Worm (Caenorhabditis elegans): Measurements from ENCODE around the gene pitr-6.
A peak's percentile ranks its signal among the peaks of the same experiment; 100 is the strongest.

pitr-6 gene

ce11 chrII:12460602-12461453, 15.7 kb downstream of the pitr-6 start, which contains the start of gene tag-280:
Gene tag-280, plus strand, starts transcription at chrII:12460652.
- TF ChIP-seq hlh-30 (tag; optimal IDR thresholded peaks at IDR 0.05; ENCODE audit: insufficient read depth), result no peak
- TF ChIP-seq ceh-48 (tag; optimal IDR thresholded peaks at IDR 0.05), result no peak
- no peak for TF ChIP-seq ceh-34 (tag; optimal IDR thresholded peaks at IDR 0.05)

- TF ChIP-seq hlh-30 (tag; optimal IDR thresholded peaks at IDR 0.05; ENCODE audit: insufficient read depth), result no peak
- no peak for TF ChIP-seq dmd-4 (tag; optimal IDR thresholded peaks at IDR 0.05; ENCODE audit: borderline replicate concordance)
- no peak for TF ChIP-seq eyg-1 (tag; optimal IDR thresholded peaks at IDR 0.05)
- no peak for TF ChIP-seq ceh-14 (tag; optimal IDR thresholded peaks at IDR 0.05)
- no peak for TF ChIP-seq unc-42 (tag; optimal IDR thresholded peaks at IDR 0.05)
- TF ChIP-seq elt-2 (tag; optimal IDR thresholded peaks at IDR 0.05), result no peak
- TF ChIP-seq K09A11.1 (tag; optimal IDR thresholded peaks at IDR 0.05; ENCODE audit: insufficient read depth), result no peak
- no peak for TF ChIP-seq T23F11.4 (GFP tag; optimal IDR thresholded peaks at IDR 0.05)
- no peak for TF ChIP-seq fkh-10 (GFP tag; optimal IDR thresholded peaks at IDR 0.05)
- no peak for TF ChIP-seq ceh-30 (tag; optimal IDR thresholded peaks at IDR 0.05)
Observed at ce11 chrII:12462244-12462643, 17.1 kb downstream of the pitr-6 start, which contains the start of gene F15A4.2. Gene F15A4.2, plus strand, starts transcription at chrII:12462544.

ce11 chrII:12465557-12465956, 20.4 kb downstream of the pitr-6 start, which contains the start of gene sre-37:
Gene sre-37, plus strand, starts transcription at chrII:12465857.
- no peak for TF ChIP-seq ets-4 (tag; optimal IDR thresholded peaks at IDR 0.05)
- TF ChIP-seq ceh-24 (tag; optimal IDR thresholded peaks at IDR 0.05), result no peak
- TF ChIP-seq madf-2 (tag; optimal IDR thresholded peaks at IDR 0.05), result no peak
- no peak for TF ChIP-seq gmeb-2 (tag; optimal IDR thresholded peaks at IDR 0.05)
- TF ChIP-seq npax-4 (tag; optimal IDR thresholded peaks at IDR 0.05), result no peak
- TF ChIP-seq ceh-48 (tag; optimal IDR thresholded peaks at IDR 0.05), result no peak
- TF ChIP-seq rnt-1 (tag; optimal IDR thresholded peaks at IDR 0.05), result no peak
- no peak for TF ChIP-seq mec-3 (tag; optimal IDR thresholded peaks at IDR 0.05; ENCODE audit: borderline replicate concordance)
- no peak for TF ChIP-seq fax-1 (tag; optimal IDR thresholded peaks at IDR 0.05)
- no peak for TF ChIP-seq syd-9 (tag; optimal IDR thresholded peaks at IDR 0.05)

DNA sequence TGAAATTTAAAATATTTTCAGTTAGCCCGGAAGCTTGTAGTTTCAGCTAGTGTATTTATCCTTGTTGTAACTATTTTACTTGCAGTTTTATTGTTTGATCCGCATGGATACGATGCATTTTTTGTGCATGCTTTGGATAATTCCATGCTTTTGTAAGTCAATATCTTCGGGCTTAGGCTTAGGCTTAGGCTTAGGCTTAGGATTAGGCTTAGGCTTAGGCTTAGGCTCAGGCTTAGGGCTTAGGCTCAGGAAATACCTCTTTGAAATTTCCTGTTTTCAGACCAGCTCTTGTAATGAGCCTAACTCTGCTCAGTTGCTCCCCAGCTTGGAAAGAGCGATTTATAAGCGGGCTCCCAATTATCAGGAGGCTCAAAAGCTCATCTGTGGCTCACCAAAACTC, 21.9 kb downstream of the pitr-6 start, which contains the start of gene srg-16:
Gene srg-16 (plus strand): TSS at position 87 of the 400 bp plus-strand sequence.
- TF ChIP-seq ref-2 (tag; optimal IDR thresholded peaks at IDR 0.05) (no peak), dve-1 (tag; optimal IDR thresholded peaks at IDR 0.05) (peak; percentile 55), ceh-31 (tag; optimal IDR thresholded peaks at IDR 0.05) (no peak)

DNA sequence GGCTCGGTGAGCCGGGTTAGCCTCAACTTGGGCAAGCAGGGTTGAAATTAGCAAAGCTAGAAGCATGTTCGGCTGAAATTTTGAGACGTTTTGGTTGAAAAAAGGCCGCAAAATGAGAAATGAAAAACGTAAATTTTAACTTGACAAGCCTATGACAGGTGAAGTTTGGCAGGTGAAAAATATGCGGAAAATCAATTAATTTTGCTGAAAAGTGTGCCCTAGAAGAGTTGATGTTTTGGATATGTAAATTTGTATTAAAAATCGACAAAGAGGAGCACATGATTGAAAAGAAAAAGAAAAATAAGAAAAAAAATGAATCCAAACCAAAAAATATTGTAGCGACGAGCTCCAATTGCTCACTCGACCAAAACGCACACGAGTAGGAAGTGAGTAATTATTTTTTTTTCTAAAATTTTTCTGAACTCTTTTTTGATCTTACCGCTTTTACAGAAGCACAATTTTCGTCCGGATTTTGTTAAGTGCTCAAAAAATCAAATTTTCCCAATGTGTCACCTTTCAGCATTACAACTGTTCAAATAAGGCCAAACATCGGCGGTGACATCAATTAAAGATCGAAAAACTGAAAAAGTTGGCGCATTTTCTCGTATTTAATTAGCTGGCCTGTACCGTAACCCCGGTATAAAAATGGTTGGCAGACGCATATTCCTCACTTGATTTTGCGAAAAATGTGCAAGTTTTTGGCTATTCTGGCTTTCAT, 26.2 kb downstream of the pitr-6 start, which contains the start of the genes F15A4.5 and phat-8:
Gene F15A4.5 (minus strand): TSS at position 101 of the 718 bp plus-strand sequence.
Gene phat-8 (plus strand): TSS at position 668 of the 718 bp plus-strand sequence.
- no peak for TF ChIP-seq tbx-2 (tag; optimal IDR thresholded peaks at IDR 0.05)
- TF ChIP-seq ref-2 (tag; optimal IDR thresholded peaks at IDR 0.05), result no peak
- TF ChIP-seq nfya-1 (tag; optimal IDR thresholded peaks at IDR 0.05), result no peak
- TF ChIP-seq ceh-45 (GFP tag; IDR thresholded peaks at IDR 0.05), result no peak
- TF ChIP-seq dve-1 (tag; optimal IDR thresholded peaks at IDR 0.05), result no peak
- no peak for TF ChIP-seq ceh-14 (tag; optimal IDR thresholded peaks at IDR 0.05)
- TF ChIP-seq elt-2 (tag; optimal IDR thresholded peaks at IDR 0.05), result no peak
- TF ChIP-seq hlh-6 (tag; optimal IDR thresholded peaks at IDR 0.05), result no peak
- TF ChIP-seq F13H6.1 (tag; optimal IDR thresholded peaks at IDR 0.05), result no peak
- TF ChIP-seq ceh-18 (tag; optimal IDR thresholded peaks at IDR 0.05), result no peak
- no peak for TF ChIP-seq hlh-15 (tag; optimal IDR thresholded peaks at IDR 0.05)
- no peak for TF ChIP-seq unc-86 (tag; optimal IDR thresholded peaks at IDR 0.05)
